Fruit fly (Drosophila melanogaster): ENCODE data around the gene CG33673.

Gene CG33673

DNA sequence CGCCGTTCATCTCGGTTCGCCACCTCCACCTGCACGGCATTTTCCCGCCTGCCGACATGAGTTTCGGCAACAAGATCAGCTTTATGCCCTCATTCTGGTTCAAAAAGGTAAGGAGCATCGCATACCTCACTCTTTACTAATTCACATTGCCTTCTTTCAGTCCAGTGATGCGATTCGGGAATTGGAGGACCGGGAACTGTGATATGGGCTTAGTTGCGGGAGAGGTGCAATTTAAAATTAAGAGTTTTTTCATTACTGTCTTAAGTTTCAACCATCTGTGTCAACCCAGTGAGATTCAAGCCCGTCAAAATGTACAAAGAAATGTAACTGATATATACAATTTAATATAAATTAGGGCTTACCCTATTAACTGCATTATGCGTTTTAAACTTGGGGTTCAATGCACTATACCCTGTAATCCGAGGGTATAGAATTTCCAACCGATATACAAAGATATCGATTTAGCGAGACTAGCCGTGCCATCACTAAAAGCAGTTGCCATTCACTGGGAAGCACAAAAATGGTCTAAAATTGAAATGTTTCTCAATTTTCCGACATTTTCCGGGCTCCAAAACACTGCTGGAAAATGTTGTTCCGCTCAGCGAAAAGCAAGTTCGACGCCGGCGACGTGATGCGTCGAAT, 35.3 kb upstream of the CG33673 start, which contains the start of gene CG7289 (continued):
- no peak for TF ChIP-seq Ada2b (GFP tag; IDR thresholded peaks at IDR 0.05)
- no peak for TF ChIP-seq h (optimal IDR thresholded peaks at IDR 0.05)
- TF ChIP-seq CG7357 (GFP tag; IDR thresholded peaks at IDR 0.05), result no peak
- TF ChIP-seq CG14441 (GFP tag; IDR thresholded peaks at IDR 0.05), result peak; percentile 30; the same call in 1 of the 2 replicates
- TF ChIP-seq zf30C (GFP tag; optimal IDR thresholded peaks at IDR 0.05), result no peak
- no peak for TF ChIP-seq ewg (GFP tag; optimal IDR thresholded peaks at IDR 0.05)
- no peak for TF ChIP-seq aop (GFP tag; IDR thresholded peaks at IDR 0.05)
- no peak for TF ChIP-seq Fer1 (GFP tag; optimal IDR thresholded peaks at IDR 0.05)
- TF ChIP-seq so (GFP tag; IDR thresholded peaks at IDR 0.05), result peak; percentile 8; the same call in 1 of the 3 replicates
- TF ChIP-seq Dfd (GFP tag; optimal IDR thresholded peaks at IDR 0.05), result no peak
- TF ChIP-seq dmrt99B (tag; optimal IDR thresholded peaks at IDR 0.05), result no peak
- TF ChIP-seq Sox102F (GFP tag; optimal IDR thresholded peaks at IDR 0.05), result no peak
- peak; percentile 49 for TF ChIP-seq bbx (GFP tag; IDR thresholded peaks at IDR 0.05; ENCODE audit: partially characterized antibody)
- TF ChIP-seq CG13287 (GFP tag; IDR thresholded peaks at IDR 0.05; ENCODE audit: partially characterized antibody), result peak; percentile 78
- peak; percentile 52; the same call in 1 of the 3 replicates for TF ChIP-seq CG7963 (GFP tag; IDR thresholded peaks at IDR 0.05; ENCODE audit: partially characterized antibody)
- TF ChIP-seq CG15073 (GFP tag; optimal IDR thresholded peaks at IDR 0.05), result no peak
- peak; percentile 38; the same call in 1 of the 2 replicates for TF ChIP-seq tna (GFP tag; IDR thresholded peaks at IDR 0.05; ENCODE audit: partially characterized antibody)
- peak; percentile 6 for TF ChIP-seq CG12659 (GFP tag; optimal IDR thresholded peaks at IDR 0.05)
- TF ChIP-seq Camta (GFP tag; optimal IDR thresholded peaks at IDR 0.05), result no peak
- no peak for TF ChIP-seq Mrtf (GFP tag; IDR thresholded peaks at IDR 0.05)
- TF ChIP-seq row (GFP tag; IDR thresholded peaks at IDR 0.05), result peak; percentile 70
- peak; percentile 15 for TF ChIP-seq phol (tag; optimal IDR thresholded peaks at IDR 0.05)
- no peak for TF ChIP-seq tap (tag; optimal IDR thresholded peaks at IDR 0.05)
- peak; percentile 8 for TF ChIP-seq tin (GFP tag; optimal IDR thresholded peaks at IDR 0.05)
- TF ChIP-seq CG6654 (GFP tag; optimal IDR thresholded peaks at IDR 0.05), result no peak
- no peak for TF ChIP-seq Eip74EF (GFP tag; optimal IDR thresholded peaks at IDR 0.05)
- no peak for TF ChIP-seq CG43689 (GFP tag; IDR thresholded peaks at IDR 0.05)
- TF ChIP-seq pan (optimal IDR thresholded peaks at IDR 0.05), result peak in 1 of 2 experiments; percentile 28
- peak in 1 of 2 experiments; percentile 34 for TF ChIP-seq pan (GFP tag; optimal IDR thresholded peaks at IDR 0.05 in 1 of 2, IDR thresholded peaks at IDR 0.05 in 1 of 2)
- TF ChIP-seq dysf (GFP tag; IDR thresholded peaks at IDR 0.05), result no peak
- no peak for TF ChIP-seq Doc2 (GFP tag; IDR thresholded peaks at IDR 0.05)
- TF ChIP-seq CG17829 (tag; optimal IDR thresholded peaks at IDR 0.05), result peak; percentile 18
- TF ChIP-seq ken (GFP tag; IDR thresholded peaks at IDR 0.05), result no peak
- no peak for TF ChIP-seq oc (tag; optimal IDR thresholded peaks at IDR 0.05)
- TF ChIP-seq cad (GFP tag; optimal IDR thresholded peaks at IDR 0.05), result no peak
- no peak for TF ChIP-seq danr (GFP tag; IDR thresholded peaks at IDR 0.05)
- no peak for TF ChIP-seq Poxn (GFP tag; IDR thresholded peaks at IDR 0.05)
- TF ChIP-seq jigr1 (GFP tag; IDR thresholded peaks at IDR 0.05), result no peak
- no peak for TF ChIP-seq pho (GFP tag; optimal IDR thresholded peaks at IDR 0.05)
- TF ChIP-seq Scr (GFP tag; IDR thresholded peaks at IDR 0.05; ENCODE audit: partially characterized antibody), result peak; percentile 65
- no peak for TF ChIP-seq grau (tag; optimal IDR thresholded peaks at IDR 0.05)
- TF ChIP-seq Usf (GFP tag; optimal IDR thresholded peaks at IDR 0.05), result no peak
- no peak for TF ChIP-seq CG31388 (GFP tag; optimal IDR thresholded peaks at IDR 0.05)
- no peak for TF ChIP-seq trh (GFP tag; optimal IDR thresholded peaks at IDR 0.05)
- TF ChIP-seq twi (tag; optimal IDR thresholded peaks at IDR 0.05), result no peak
- TF ChIP-seq CG6791 (GFP tag; IDR thresholded peaks at IDR 0.05; ENCODE audit: partially characterized antibody), result peak; percentile 81
- TF ChIP-seq dm (GFP tag; optimal IDR thresholded peaks at IDR 0.05), result no peak
- no peak for TF ChIP-seq ro (GFP tag; IDR thresholded peaks at IDR 0.05)
- peak; percentile 48; the same call in 2 of the 3 replicates for TF ChIP-seq zen2 (GFP tag; IDR thresholded peaks at IDR 0.05; ENCODE audit: partially characterized antibody)
- peak; percentile 57; the same call in 2 of the 3 replicates for TF ChIP-seq HLH4C (GFP tag; IDR thresholded peaks at IDR 0.05; ENCODE audit: partially characterized antibody)
